Worm (Caenorhabditis elegans) whole organism, L2 larva: ENCODE measurements around the gene ldb-1.

Experiments used
- C34F6.9 ChIP-seq: fragments of 150-350 bp; optimal IDR thresholded peaks from 2 replicates; lab custom pipeline; 2014; ENCODE audit warnings: missing biosample characterization, missing genetic modification characterization
- R02D3.7 ChIP-seq: fragments of 150-350 bp; optimal IDR thresholded peaks from 2 replicates; lab custom pipeline; 2014; ENCODE audit warnings: missing biosample characterization, missing genetic modification characterization
- Y55F3AM.14 ChIP-seq: fragments of 200-800 bp; sonication (Bioruptor generic); optimal IDR thresholded peaks from 2 replicates; lab custom pipeline; 2018; ENCODE audit warnings: mild to moderate bottlenecking, missing genetic modification characterization, missing compliant biosample characterization
- aly-2 ChIP-seq: fragments of 150-350 bp; optimal IDR thresholded peaks from 2 replicates; lab custom pipeline; 2014; ENCODE audit warnings: missing biosample characterization, missing genetic modification characterization
- blmp-1 ChIP-seq: sonication (generic microtip); optimal IDR thresholded peaks from 2 replicates; lab custom pipeline; 2017; ENCODE audit warnings: missing genetic modification characterization, mild to moderate bottlenecking, missing compliant biosample characterization, antibody characterized with exemption, moderate library complexity; ENCODE audit not compliant: insufficient read depth
- ceh-16 ChIP-seq: fragments of 150-350 bp; optimal IDR thresholded peaks from 2 replicates; lab custom pipeline; 2014; ENCODE audit warnings: missing biosample characterization, missing genetic modification characterization
- crh-2 ChIP-seq: sonication (generic microtip); optimal IDR thresholded peaks from 2 replicates; lab custom pipeline; 2017; ENCODE audit warnings: missing biosample characterization, missing genetic modification characterization
- dmd-4 ChIP-seq: sonication (generic microtip); optimal IDR thresholded peaks from 2 replicates; lab custom pipeline; 2017; ENCODE audit warnings: missing biosample characterization, missing genetic modification characterization
- egl-27 ChIP-seq: sonication (generic microtip); optimal IDR thresholded peaks from 3 replicates; lab custom pipeline; 2017; ENCODE audit warnings: missing biosample characterization, missing genetic modification reagents, missing genetic modification characterization
- elt-1 ChIP-seq: fragments of 150-350 bp; optimal IDR thresholded peaks from 2 replicates; lab custom pipeline; 2014; ENCODE audit warnings: missing biosample characterization, missing genetic modification characterization
- fos-1 ChIP-seq: fragments of 150-350 bp; optimal IDR thresholded peaks from 2 replicates; lab custom pipeline; 2014; ENCODE audit warnings: missing biosample characterization, missing genetic modification characterization
- gmeb-1 ChIP-seq: fragments of 150-350 bp; optimal IDR thresholded peaks from 2 replicates; lab custom pipeline; 2014; ENCODE audit warnings: missing biosample characterization, missing genetic modification characterization
- lin-11 ChIP-seq: fragments of 150-350 bp; sonication (generic microtip); optimal IDR thresholded peaks from 2 replicates; lab custom pipeline; 2014; ENCODE audit warnings: missing biosample characterization, missing genetic modification characterization, inconsistent platforms, mixed read lengths
- lin-39 ChIP-seq: fragments of 150-350 bp; optimal IDR thresholded peaks from 2 replicates; lab custom pipeline; 2014; ENCODE audit warnings: missing biosample characterization, missing genetic modification reagents, missing genetic modification characterization
- lsy-2 ChIP-seq, 2 experiments: fragments of 150-350 bp in 1 of 2; sonication (generic microtip) in 1 of 2; optimal IDR thresholded peaks; 2 replicates each; lab custom pipeline; 2014 to 2017; ENCODE audit warnings: missing biosample characterization in 2 of 2, missing genetic modification characterization in 2 of 2
- mab-5 ChIP-seq: fragments of 150-350 bp; optimal IDR thresholded peaks from 2 replicates; lab custom pipeline; 2014; ENCODE audit warnings: missing biosample characterization, missing genetic modification characterization
- mbf-1 ChIP-seq: sonication (generic microtip); optimal IDR thresholded peaks from 2 replicates; lab custom pipeline; 2017; ENCODE audit warnings: missing biosample characterization, missing genetic modification characterization
- mdl-1 ChIP-seq, 2 experiments: fragments of 150-350 bp in 1 of 2; sonication (generic microtip) in 1 of 2; optimal IDR thresholded peaks; 2 replicates each; lab custom pipeline; 2017; ENCODE audit warnings: missing biosample characterization in 2 of 2, missing genetic modification characterization in 2 of 2
- nhr-10 ChIP-seq: sonication (generic microtip); optimal IDR thresholded peaks from 2 replicates; lab custom pipeline; 2017; ENCODE audit warnings: missing biosample characterization, missing genetic modification characterization
- nhr-11 ChIP-seq: fragments of 150-350 bp; optimal IDR thresholded peaks from 2 replicates; lab custom pipeline; 2014; ENCODE audit warnings: missing biosample characterization, missing genetic modification characterization
- nhr-12 ChIP-seq: fragments of 150-350 bp; optimal IDR thresholded peaks from 2 replicates; lab custom pipeline; 2014; ENCODE audit warnings: missing biosample characterization, missing genetic modification characterization
- nhr-21 ChIP-seq: fragments of 150-350 bp; optimal IDR thresholded peaks from 2 replicates; lab custom pipeline; 2014; ENCODE audit warnings: missing biosample characterization, missing genetic modification characterization
- nhr-23 ChIP-seq: fragments of 150-350 bp; optimal IDR thresholded peaks from 2 replicates; lab custom pipeline; 2014; ENCODE audit warnings: missing biosample characterization, missing genetic modification reagents, missing genetic modification characterization
- nhr-237 ChIP-seq: fragments of 150-350 bp; optimal IDR thresholded peaks from 2 replicates; lab custom pipeline; 2014; ENCODE audit warnings: missing biosample characterization, missing genetic modification characterization
- nhr-25 ChIP-seq: fragments of 150-350 bp; sonication (generic microtip); optimal IDR thresholded peaks from 3 replicates; lab custom pipeline; 2014; ENCODE audit warnings: missing biosample characterization, missing genetic modification characterization
- nhr-6 ChIP-seq: fragments of 150-350 bp; optimal IDR thresholded peaks from 2 replicates; lab custom pipeline; 2014; ENCODE audit warnings: missing biosample characterization, missing genetic modification characterization
- peb-1 ChIP-seq: fragments of 150-350 bp; optimal IDR thresholded peaks from 2 replicates; lab custom pipeline; 2014; ENCODE audit warnings: missing biosample characterization, missing genetic modification characterization
- sem-4 ChIP-seq: fragments of 150-350 bp; optimal IDR thresholded peaks from 2 replicates; lab custom pipeline; 2014; ENCODE audit warnings: missing biosample characterization, missing genetic modification reagents, missing genetic modification characterization
- skn-1 ChIP-seq: sonication (generic microtip); optimal IDR thresholded peaks from 2 replicates; lab custom pipeline; 2017; ENCODE audit warnings: missing biosample characterization, missing genetic modification characterization
- sma-3 ChIP-seq: sonication (generic microtip); optimal IDR thresholded peaks from 2 replicates; lab custom pipeline; 2016; ENCODE audit warnings: missing genetic modification reagents, missing genetic modification characterization, missing compliant biosample characterization
- sma-9 ChIP-seq, 2 experiments: fragments of 150-350 bp in 1 of 2; sonication (generic microtip) in 1 of 2; optimal IDR thresholded peaks; 2 replicates each; lab custom pipeline; 2014 to 2016; ENCODE audit warnings: missing genetic modification characterization in 2 of 2, mild to moderate bottlenecking in 1 of 2, missing biosample characterization in 1 of 2, missing compliant biosample characterization in 1 of 2, missing genetic modification reagents in 1 of 2, moderate library complexity in 1 of 2
- unc-39 ChIP-seq: fragments of 150-350 bp; optimal IDR thresholded peaks from 2 replicates; lab custom pipeline; 2014; ENCODE audit warnings: missing biosample characterization, missing genetic modification characterization
- zag-1 ChIP-seq: fragments of 150-350 bp; optimal IDR thresholded peaks from 2 replicates; lab custom pipeline; 2014; ENCODE audit warnings: missing biosample characterization, missing genetic modification characterization
- ztf-11 ChIP-seq: sonication (generic microtip); optimal IDR thresholded peaks from 2 replicates; lab custom pipeline; 2017; ENCODE audit warnings: missing biosample characterization, missing genetic modification characterization

The ldb-1 gene

ce11 chrX:11060940-11061339 is 32.2 kb downstream of the ldb-1 start:
- TF ChIP-seq egl-27 (tag; lab: Kevin White, UChicago), result no peak
- no peak for TF ChIP-seq dmd-4 (tag; lab: Kevin White, UChicago)
- peak; percentile 56 for TF ChIP-seq blmp-1 (tag; lab: Kevin White, UChicago)
- TF ChIP-seq nhr-237 (tag; lab: Kevin White, UChicago), result no peak
- no peak for TF ChIP-seq sma-9 (GFP tag; optimal IDR thresholded peaks at IDR 0.05; lab: Kevin White, UChicago)
- no peak for TF ChIP-seq sma-9 (tag; optimal IDR thresholded peaks at IDR 0.05; lab: Kevin White, UChicago)
- no peak for TF ChIP-seq aly-2 (tag; lab: Kevin White, UChicago)
- TF ChIP-seq nhr-21, result peak; percentile 43
- TF ChIP-seq mbf-1 (tag; lab: Kevin White, UChicago), result no peak
- no peak for TF ChIP-seq nhr-6 (tag; lab: Kevin White, UChicago)
- TF ChIP-seq, all 48 proteins: peak for 2

- TF ChIP-seq nhr-11 (no peak), nhr-21 (peak; percentile 55), fos-1 (tag; lab: Kevin White, UChicago) (peak; percentile 9), ceh-16 (tag; lab: Kevin White, UChicago) (peak; percentile 36)
These were observed 33.2 kb downstream of the ldb-1 start, which contains the start of gene lpr-5 for ce11 chrX:11061904-11062303. Gene lpr-5 (plus strand): TSS chrX:11062123.

- TF ChIP-seq mbf-1 (tag; lab: Kevin White, UChicago), result no peak
- no peak for TF ChIP-seq crh-2 (tag; lab: Kevin White, UChicago)
- no peak for TF ChIP-seq gmeb-1 (tag; lab: Kevin White, UChicago)
- TF ChIP-seq nhr-6 (tag; lab: Kevin White, UChicago), result no peak
- peak; percentile 23 for TF ChIP-seq sma-9 (GFP tag; optimal IDR thresholded peaks at IDR 0.05; lab: Kevin White, UChicago)
- TF ChIP-seq sma-9 (tag; optimal IDR thresholded peaks at IDR 0.05; lab: Kevin White, UChicago), result no peak
- TF ChIP-seq ztf-11 (tag; lab: Kevin White, UChicago), result no peak
- TF ChIP-seq skn-1 (tag; lab: Kevin White, UChicago), result no peak
- TF ChIP-seq lsy-2 (tag; optimal IDR thresholded peaks at IDR 0.05; lab: Kevin White, UChicago), result peak in 1 of 2 experiments; percentile 20
- TF ChIP-seq egl-27 (tag; lab: Kevin White, UChicago), result peak; percentile 47
- TF ChIP-seq mab-5 (tag; lab: Kevin White, UChicago), result no peak
- TF ChIP-seq mdl-1 (tag; optimal IDR thresholded peaks at IDR 0.05; lab: Kevin White, UChicago), result no peak
- TF ChIP-seq zag-1 (tag; lab: Kevin White, UChicago), result no peak
- no peak for TF ChIP-seq nhr-11
- no peak for TF ChIP-seq lin-11
- no peak for TF ChIP-seq nhr-10 (tag; lab: Kevin White, UChicago)
- TF ChIP-seq nhr-21, result peak; percentile 76
- no peak for TF ChIP-seq lin-39 (tag; lab: Kevin White, UChicago)
- peak; percentile 94 for TF ChIP-seq blmp-1 (tag; lab: Kevin White, UChicago)
- TF ChIP-seq unc-39, result no peak
- TF ChIP-seq dmd-4 (tag; lab: Kevin White, UChicago), result no peak
- TF ChIP-seq fos-1 (tag; lab: Kevin White, UChicago), result peak; percentile 56
- no peak for TF ChIP-seq nhr-12 (tag; lab: Kevin White, UChicago)
- TF ChIP-seq sma-3 (GFP tag; lab: Kevin White, UChicago), result no peak
- no peak for TF ChIP-seq elt-1 (tag; lab: Kevin White, UChicago)
- TF ChIP-seq nhr-23, result no peak
- TF ChIP-seq nhr-25, result peak; percentile 16
- no peak for TF ChIP-seq peb-1
- TF ChIP-seq C34F6.9 (tag; lab: Kevin White, UChicago), result no peak
- no peak for TF ChIP-seq R02D3.7 (tag; lab: Kevin White, UChicago)
- TF ChIP-seq Y55F3AM.14 (GFP tag; lab: Kevin White, UChicago), result no peak
- peak; percentile 13 for TF ChIP-seq sem-4 (tag; lab: Kevin White, UChicago)
- TF ChIP-seq, all 48 proteins: peak for 8
These were observed 36.1 kb downstream of the ldb-1 start, which contains the start of gene lpr-4 for ce11 chrX:11064799-11065198. Gene lpr-4 (plus strand): TSS chrX:11065126.

ce11 chrX:11067256-11067655 is 38.5 kb downstream of the ldb-1 start:
- TF ChIP-seq fos-1 (tag; lab: Kevin White, UChicago) (peak; percentile 6), mab-5 (tag; lab: Kevin White, UChicago) (no peak), egl-27 (tag; lab: Kevin White, UChicago) (peak; percentile 25), skn-1 (tag; lab: Kevin White, UChicago) (no peak), Y55F3AM.14 (GFP tag; lab: Kevin White, UChicago) (no peak)
